Worm (Caenorhabditis elegans) whole organism, young adult: ENCODE data around the gene K08D9.9.

Experiments
- B0019.2 ChIP-seq: fragments of 200-800 bp; sonication (Bioruptor generic); conservative IDR thresholded peaks from 2 replicates; pipeline ENCODE4 v1.3.6; 2022; ENCODE audit warnings: missing genetic modification reagents, missing genetic modification characterization, missing compliant biosample characterization
- B0261.1 ChIP-seq: sonication (generic microtip); optimal IDR thresholded peaks from 2 replicates; lab custom pipeline; 2016; ENCODE audit warnings: mild to moderate bottlenecking, missing genetic modification characterization, moderate library complexity, missing compliant biosample characterization
- C17E4.6 ChIP-seq: fragments of 200-800 bp; sonication (Bioruptor generic); IDR thresholded peaks from 2 replicates; pipeline ENCODE4 v1.3.6; 2022; ENCODE audit warnings: missing genetic modification reagents, missing genetic modification characterization, missing compliant biosample characterization
- F22D6.2 ChIP-seq: sonication (generic microtip); optimal IDR thresholded peaks from 2 replicates; lab custom pipeline; 2016; ENCODE audit warnings: mild to moderate bottlenecking, missing genetic modification characterization, missing compliant biosample characterization
- F33H1.4 ChIP-seq: fragments of 200-800 bp; sonication (Bioruptor generic); IDR thresholded peaks from 2 replicates; pipeline ENCODE4 v1.3.6; 2022; ENCODE audit warnings: missing genetic modification reagents, missing genetic modification characterization, missing compliant biosample characterization
- F37B4.10 ChIP-seq: fragments of 200-800 bp; sonication (Bioruptor generic); IDR thresholded peaks from 2 replicates; pipeline ENCODE4 v1.3.6; 2022; ENCODE audit warnings: missing genetic modification characterization, missing compliant biosample characterization
- K11D2.4 ChIP-seq: fragments of 200-800 bp; sonication (Bioruptor generic); IDR thresholded peaks from 2 replicates; pipeline ENCODE4 v1.3.6; 2022; ENCODE audit warnings: missing genetic modification reagents, missing genetic modification characterization, missing compliant biosample characterization
- T07F8.4 ChIP-seq: sonication (generic microtip); optimal IDR thresholded peaks from 2 replicates; lab custom pipeline; 2016; ENCODE audit warnings: mild to moderate bottlenecking, missing genetic modification characterization, moderate library complexity, missing compliant biosample characterization
- Y53G8AR.9 ChIP-seq: fragments of 200-800 bp; sonication (Bioruptor generic); conservative IDR thresholded peaks from 2 replicates; pipeline ENCODE4 v1.3.6; 2022; ENCODE audit warnings: missing genetic modification reagents, missing genetic modification characterization, missing compliant biosample characterization
- Y79H2A.3 ChIP-seq: fragments of 200-800 bp; sonication (Bioruptor generic); conservative IDR thresholded peaks from 2 replicates; pipeline ENCODE4 v1.3.6; 2022; ENCODE audit warnings: missing genetic modification reagents, missing genetic modification characterization, missing compliant biosample characterization
- aptf-2 ChIP-seq: fragments of 200-800 bp; sonication (Bioruptor generic); conservative IDR thresholded peaks from 2 replicates; pipeline ENCODE4 v1.3.6; 2022; ENCODE audit warnings: missing genetic modification reagents, missing genetic modification characterization, missing compliant biosample characterization
- atf-7 ChIP-seq: sonication (generic microtip); optimal IDR thresholded peaks from 2 replicates; lab custom pipeline; 2017; ENCODE audit warnings: mild to moderate bottlenecking, missing genetic modification characterization, missing compliant biosample characterization
- attf-3 ChIP-seq: fragments of 200-800 bp; sonication (Bioruptor generic); conservative IDR thresholded peaks from 2 replicates; pipeline ENCODE4 v1.3.6; 2022; ENCODE audit warnings: missing genetic modification reagents, missing genetic modification characterization, missing compliant biosample characterization
- cebp-2 ChIP-seq: fragments of 200-800 bp; sonication (Bioruptor generic); IDR thresholded peaks from 2 replicates; pipeline ENCODE4 v1.3.6; 2022; ENCODE audit warnings: missing genetic modification characterization, missing compliant biosample characterization
- ceh-100 ChIP-seq: fragments of 200-800 bp; sonication (Bioruptor generic); IDR thresholded peaks from 2 replicates; pipeline ENCODE4 v1.3.6; 2022; ENCODE audit warnings: missing genetic modification reagents, missing genetic modification characterization, missing compliant biosample characterization
- ceh-27 ChIP-seq: fragments of 200-800 bp; sonication (Bioruptor generic); optimal IDR thresholded peaks from 2 replicates; lab custom pipeline; 2018; ENCODE audit warnings: mild to moderate bottlenecking, missing genetic modification characterization, moderate library complexity, missing compliant biosample characterization
- ceh-40 ChIP-seq: fragments of 200-800 bp; sonication (Bioruptor generic); IDR thresholded peaks from 2 replicates; pipeline ENCODE4 v1.3.6; 2022; ENCODE audit warnings: missing genetic modification characterization, missing compliant biosample characterization
- die-1 ChIP-seq: sonication (generic microtip); optimal IDR thresholded peaks from 2 replicates; lab custom pipeline; 2016; ENCODE audit warnings: missing genotype, mild to moderate bottlenecking, missing genetic modification characterization, missing compliant biosample characterization
- dox-1 ChIP-seq: fragments of 200-800 bp; sonication (Bioruptor generic); IDR thresholded peaks from 2 replicates; pipeline ENCODE4 v1.3.6; 2022; ENCODE audit warnings: missing genetic modification reagents, missing genetic modification characterization, missing compliant biosample characterization
- dpff-1 ChIP-seq: sonication (generic microtip); optimal IDR thresholded peaks from 2 replicates; lab custom pipeline; 2017; ENCODE audit warnings: mild to moderate bottlenecking, missing genetic modification characterization, missing compliant biosample characterization
- egrh-3 ChIP-seq: fragments of 200-800 bp; sonication (Bioruptor generic); IDR thresholded peaks from 2 replicates; pipeline ENCODE4 v1.3.6; 2022; ENCODE audit warnings: missing genetic modification reagents, missing genetic modification characterization, missing compliant biosample characterization
- fkh-3 ChIP-seq: sonication (generic microtip); optimal IDR thresholded peaks from 2 replicates; lab custom pipeline; 2016; ENCODE audit warnings: mild to moderate bottlenecking, missing genetic modification characterization, missing compliant biosample characterization
- gei-17 ChIP-seq: fragments of 200-800 bp; sonication (Bioruptor generic); optimal IDR thresholded peaks from 2 replicates; lab custom pipeline; 2018; ENCODE audit warnings: mild to moderate bottlenecking, missing genetic modification characterization, missing compliant biosample characterization
- him-1 ChIP-seq: sonication (generic microtip); optimal IDR thresholded peaks from 2 replicates; lab custom pipeline; 2016; ENCODE audit warnings: missing genotype, missing genetic modification reagents, missing genetic modification characterization, missing compliant biosample characterization
- hlh-26 ChIP-seq: fragments of 200-800 bp; sonication (Bioruptor generic); conservative IDR thresholded peaks from 2 replicates; pipeline ENCODE4 v1.3.6; 2022; ENCODE audit warnings: missing genetic modification reagents, missing genetic modification characterization, missing compliant biosample characterization
- hmg-1.2 ChIP-seq: fragments of 200-800 bp; sonication (Bioruptor generic); IDR thresholded peaks from 2 replicates; pipeline ENCODE4 v1.3.6; 2022; ENCODE audit warnings: missing genetic modification reagents, missing genetic modification characterization, missing compliant biosample characterization
- let-526 ChIP-seq: fragments of 200-800 bp; sonication (Bioruptor generic); IDR thresholded peaks from 2 replicates; pipeline ENCODE4 v1.3.6; 2022; ENCODE audit warnings: missing genetic modification reagents, missing genetic modification characterization, missing compliant biosample characterization
- lin-35 ChIP-seq, 3 experiments: fragments of 150-350 bp in 2 of 3; sonication (generic microtip) in 1 of 3; optimal IDR thresholded peaks; 2 replicates each; lab custom pipeline; 2014 to 2018; ENCODE audit warnings: missing biosample characterization in 3 of 3, missing genetic modification characterization in 3 of 3, missing genetic modification reagents in 3 of 3
- lsl-1 ChIP-seq: fragments of 200-800 bp; sonication (Bioruptor generic); optimal IDR thresholded peaks from 2 replicates; lab custom pipeline; 2018; ENCODE audit warnings: mild to moderate bottlenecking, missing genetic modification characterization, moderate library complexity, missing compliant biosample characterization
- lsy-27 ChIP-seq: sonication (generic microtip); optimal IDR thresholded peaks from 2 replicates; lab custom pipeline; 2017; ENCODE audit warnings: missing genetic modification characterization, mild to moderate bottlenecking, missing compliant biosample characterization, antibody characterized with exemption, missing genotype, borderline replicate concordance; ENCODE audit not compliant: insufficient read depth
- mcd-1 ChIP-seq: fragments of 200-800 bp; sonication (Bioruptor generic); IDR thresholded peaks from 2 replicates; pipeline ENCODE4 v1.3.6; 2022; ENCODE audit warnings: missing genetic modification reagents, missing genetic modification characterization, missing compliant biosample characterization
- mel-28 ChIP-seq: sonication (generic microtip); optimal IDR thresholded peaks from 2 replicates; lab custom pipeline; 2016; ENCODE audit warnings: borderline replicate concordance, mild to moderate bottlenecking, missing genetic modification characterization, missing compliant biosample characterization
- mxl-1 ChIP-seq: sonication (generic microtip); optimal IDR thresholded peaks from 2 replicates; lab custom pipeline; 2016; ENCODE audit warnings: missing genetic modification characterization, missing compliant biosample characterization
- nfya-2 ChIP-seq: fragments of 200-800 bp; sonication (Bioruptor generic); IDR thresholded peaks from 2 replicates; pipeline ENCODE4 v1.3.6; 2022; ENCODE audit warnings: missing genetic modification reagents, missing genetic modification characterization, missing compliant biosample characterization
- nfyb-1 ChIP-seq: fragments of 200-800 bp; sonication (Bioruptor generic); IDR thresholded peaks from 2 replicates; pipeline ENCODE4 v1.3.6; 2022; ENCODE audit warnings: missing genetic modification reagents, missing genetic modification characterization, missing compliant biosample characterization
- nhr-27 ChIP-seq: fragments of 200-800 bp; sonication (Bioruptor generic); optimal IDR thresholded peaks from 2 replicates; lab custom pipeline; 2018; ENCODE audit warnings: mild to moderate bottlenecking, missing genetic modification characterization, moderate library complexity, missing compliant biosample characterization
- pbrm-1 ChIP-seq: fragments of 200-800 bp; sonication (Bioruptor generic); IDR thresholded peaks from 2 replicates; pipeline ENCODE4 v1.3.6; 2022; ENCODE audit warnings: missing genetic modification reagents, missing genetic modification characterization, missing compliant biosample characterization
- somi-1 ChIP-seq: fragments of 200-800 bp; sonication (Bioruptor generic); optimal IDR thresholded peaks from 2 replicates; lab custom pipeline; 2018; ENCODE audit warnings: mild to moderate bottlenecking, missing genetic modification characterization, missing compliant biosample characterization
- tbp1 ChIP-seq: fragments of 200-800 bp; sonication (Bioruptor generic); optimal IDR thresholded peaks from 2 replicates; lab custom pipeline; 2018; ENCODE audit warnings: mild to moderate bottlenecking, missing genetic modification characterization, missing compliant biosample characterization
- tbx-9 ChIP-seq: sonication (generic microtip); optimal IDR thresholded peaks from 2 replicates; lab custom pipeline; 2016; ENCODE audit warnings: borderline replicate concordance, missing genetic modification characterization, inconsistent platforms, missing compliant biosample characterization
- unc-130 ChIP-seq: sonication (generic microtip); optimal IDR thresholded peaks from 2 replicates; lab custom pipeline; 2016; ENCODE audit warnings: missing genetic modification reagents, missing genetic modification characterization, missing compliant biosample characterization
- zfh-2 ChIP-seq: fragments of 200-800 bp; sonication (Bioruptor generic); conservative IDR thresholded peaks from 2 replicates; pipeline ENCODE4 v1.3.6; 2022; ENCODE audit warnings: missing genetic modification reagents, missing genetic modification characterization, missing compliant biosample characterization
- ztf-22 ChIP-seq: fragments of 200-800 bp; sonication (Bioruptor generic); optimal IDR thresholded peaks from 2 replicates; lab custom pipeline; 2018; ENCODE audit warnings: mild to moderate bottlenecking, missing genetic modification characterization, moderate library complexity, missing compliant biosample characterization
- ztf-28 ChIP-seq: fragments of 200-800 bp; sonication (Bioruptor generic); IDR thresholded peaks from 2 replicates; pipeline ENCODE4 v1.3.6; 2022; ENCODE audit warnings: missing genetic modification reagents, missing genetic modification characterization, missing compliant biosample characterization

The K08D9.9 gene

ce11 chrV:3218604-3219003 lies 17.9 kb downstream of the K08D9.9 start:
- TF ChIP-seq F33H1.4: no peak
- TF ChIP-seq T07F8.4 (tag; lab: Kevin White, UChicago): no peak
- no peak for TF ChIP-seq fkh-3 (tag; lab: Kevin White, UChicago)
- TF ChIP-seq dox-1: no peak
- TF ChIP-seq nfyb-1 (GFP tag; lab: Robert Waterston, UW): no peak
- TF ChIP-seq mcd-1 (GFP tag; lab: Robert Waterston, UW): no peak
- no peak for TF ChIP-seq ceh-100 (GFP tag; lab: Robert Waterston, UW)
- TF ChIP-seq tbx-9 (tag; lab: Kevin White, UChicago): no peak
- TF ChIP-seq mel-28 (tag; lab: Kevin White, UChicago): no peak
- no peak for TF ChIP-seq ceh-40 (GFP tag; lab: Robert Waterston, UW)

- TF ChIP-seq zfh-2 (GFP tag; lab: Robert Waterston, UW) (peak; percentile 72), let-526 (no peak), C17E4.6 (GFP tag; lab: Robert Waterston, UW) (no peak), him-1 (tag; lab: Kevin White, UChicago) (no peak), egrh-3 (GFP tag; lab: Robert Waterston, UW) (peak; percentile 10; the same call in 1 of the 2 replicates)
Measured at ce11 chrV:3210147-3210546, 26.4 kb downstream of the K08D9.9 start, which contains the start of gene apx-1. Gene apx-1, plus strand, starts transcription at chrV:3210196.

ce11 chrV:3208940-3209339 lies 27.6 kb downstream of the K08D9.9 start:
- TF ChIP-seq hmg-1.2 (GFP tag; lab: Robert Waterston, UW) (0 out of 2 replicates have a peak, but pooled peaks have one; percentile 9), ceh-100 (GFP tag; lab: Robert Waterston, UW) (no peak)

- TF ChIP-seq somi-1 (GFP tag; lab: Kevin White, UChicago) (no peak), let-526 (no peak), aptf-2 (GFP tag; lab: Robert Waterston, UW) (no peak), mxl-1 (tag; lab: Kevin White, UChicago) (no peak), Y79H2A.3 (GFP tag; lab: Robert Waterston, UW) (no peak), cebp-2 (GFP tag; lab: Robert Waterston, UW) (no peak), ztf-22 (no peak), ztf-28 (GFP tag; lab: Robert Waterston, UW) (no peak), atf-7 (tag; lab: Kevin White, UChicago) (no peak), tbp1 (peak; percentile 26), ceh-27 (no peak), lsy-27 (tag; lab: Kevin White, UChicago) (no peak), him-1 (tag; lab: Kevin White, UChicago) (no peak), K11D2.4 (GFP tag; lab: Robert Waterston, UW) (no peak), pbrm-1 (peak; percentile 48; the same call in 1 of the 2 replicates), gei-17 (GFP tag; lab: Kevin White, UChicago) (no peak), dpff-1 (tag; lab: Kevin White, UChicago) (no peak), unc-130 (no peak), die-1 (tag; lab: Kevin White, UChicago) (no peak), lin-35 (GFP tag; optimal IDR thresholded peaks at IDR 0.05; lab: Kevin White, UChicago) (peak in 1 of 3 experiments; percentile 33), F22D6.2 (no peak), attf-3 (GFP tag; lab: Robert Waterston, UW) (no peak), mel-28 (tag; lab: Kevin White, UChicago) (no peak), Y53G8AR.9 (GFP tag; lab: Robert Waterston, UW) (no peak), nhr-27 (tag; lab: Kevin White, UChicago) (no peak), nfya-2 (GFP tag; lab: Robert Waterston, UW) (no peak), B0261.1 (tag; lab: Kevin White, UChicago) (no peak), lsl-1 (GFP tag; lab: Kevin White, UChicago) (peak; percentile 98), B0019.2 (GFP tag; lab: Robert Waterston, UW) (no peak), F37B4.10 (no peak), hlh-26 (GFP tag; lab: Robert Waterston, UW) (no peak)
Measured at ce11 chrV:3204433-3204832, 32.1 kb downstream of the K08D9.9 start.
